Worm (Caenorhabditis elegans): ENCODE measurements around the gene timm-17B.2.

- TF ChIP-seq dao-5 (tag; optimal IDR thresholded peaks at IDR 0.05), result no peak
- peak; percentile 89 for TF ChIP-seq him-1 (tag; optimal IDR thresholded peaks at IDR 0.05)
Observed at ce11 chrIV:8428492-8428891, 32.0 kb downstream of the timm-17B.2 start.

Data from whole organism, L4/young adult.